Fruit fly (Drosophila melanogaster) whole organism, embryonic: ENCODE results near the gene CG32767.

Source experiments
- CG10431 ChIP-seq: fragments of 200-800 bp; sonication (Bioruptor generic); optimal IDR thresholded peaks from 3 replicates; lab custom pipeline; 2018; ENCODE audit warnings: missing biosample characterization, mild to moderate bottlenecking, missing genetic modification characterization
- CG10959 ChIP-seq: fragments of 200-800 bp; sonication (Bioruptor generic); IDR thresholded peaks from 2 replicates; pipeline ENCODE4 v1.3.6; 2022; ENCODE audit warnings: missing biosample characterization, missing genetic modification characterization
- CG11085 ChIP-seq: fragments of 200-800 bp; sonication (Bioruptor generic); IDR thresholded peaks from 2 replicates; pipeline ENCODE4 v1.3.6; 2022; ENCODE audit warnings: missing biosample characterization, missing genetic modification characterization
- CG11560 ChIP-seq: fragments of 200-800 bp; sonication (Bioruptor generic); IDR thresholded peaks from 3 replicates; pipeline ENCODE4 v1.3.6; 2022; ENCODE audit warnings: missing biosample characterization, missing genetic modification characterization
- CG12219 ChIP-seq: fragments of 200-800 bp; sonication (Bioruptor generic); optimal IDR thresholded peaks from 3 replicates; lab custom pipeline; 2018; ENCODE audit warnings: missing biosample characterization, mild to moderate bottlenecking, missing genetic modification characterization
- CG12769 ChIP-seq: fragments of 200-800 bp; sonication (Bioruptor generic); optimal IDR thresholded peaks from 2 replicates; lab custom pipeline; 2019; ENCODE audit warnings: missing biosample characterization, mild to moderate bottlenecking, missing genetic modification characterization, moderate library complexity
- CG12942 ChIP-seq: fragments of 200-800 bp; sonication (Bioruptor generic); optimal IDR thresholded peaks from 3 replicates; lab custom pipeline; 2016; ENCODE audit warnings: missing biosample characterization, missing genetic modification characterization
- CG13624 ChIP-seq: fragments of 200-800 bp; sonication (Bioruptor generic); optimal IDR thresholded peaks from 2 replicates; lab custom pipeline; 2016; ENCODE audit warnings: missing biosample characterization, missing genetic modification characterization
- CG14710 ChIP-seq: fragments of 200-800 bp; sonication (Bioruptor generic); optimal IDR thresholded peaks from 3 replicates; lab custom pipeline; 2019; ENCODE audit warnings: missing biosample characterization, mild to moderate bottlenecking, missing genetic modification characterization, moderate library complexity
- CG17359 ChIP-seq: fragments of 200-800 bp; sonication (Bioruptor generic); optimal IDR thresholded peaks from 3 replicates; lab custom pipeline; 2018; ENCODE audit warnings: missing biosample characterization, mild to moderate bottlenecking, missing genetic modification characterization, moderate library complexity
- CG17361 ChIP-seq: fragments of 200-800 bp; sonication (Bioruptor generic); IDR thresholded peaks from 3 replicates; pipeline ENCODE4 v1.3.6; 2022; ENCODE audit warnings: missing biosample characterization, missing genetic modification characterization
- CG18011 ChIP-seq: fragments of 200-800 bp; sonication (Bioruptor generic); optimal IDR thresholded peaks from 2 replicates; lab custom pipeline; 2017; ENCODE audit warnings: missing biosample characterization, missing genetic modification characterization, mild to moderate bottlenecking, moderate library complexity, missing genotype
- CG31365 ChIP-seq: fragments of 200-800 bp; sonication (Bioruptor generic); optimal IDR thresholded peaks from 2 replicates; lab custom pipeline; 2018; ENCODE audit warnings: missing biosample characterization, mild to moderate bottlenecking, missing genetic modification characterization
- CG31441 ChIP-seq: fragments of 200-800 bp; sonication (Bioruptor generic); IDR thresholded peaks from 2 replicates; pipeline ENCODE4 v1.3.6; 2022; ENCODE audit warnings: missing biosample characterization, missing genetic modification characterization
- CG32532 ChIP-seq: fragments of 200-800 bp; sonication (Bioruptor generic); IDR thresholded peaks from 2 replicates; pipeline ENCODE4 v1.3.6; 2022; ENCODE audit warnings: missing biosample characterization, missing genetic modification characterization
- CG3726 ChIP-seq: fragments of 200-800 bp; sonication (Bioruptor generic); IDR thresholded peaks from 3 replicates; pipeline ENCODE4, ENCODE4 v1.3.6; 2022; ENCODE audit warnings: missing biosample characterization, missing genetic modification characterization
- CG3995 ChIP-seq: fragments of 200-800 bp; sonication (Bioruptor generic); optimal IDR thresholded peaks from 3 replicates; lab custom pipeline; 2016; ENCODE audit warnings: missing biosample characterization, missing genetic modification characterization
- CG6854 ChIP-seq: fragments of 200-800 bp; sonication (Bioruptor generic); optimal IDR thresholded peaks from 3 replicates; lab custom pipeline; 2017; ENCODE audit warnings: missing biosample characterization, mild to moderate bottlenecking, missing genetic modification characterization
- CG7745 ChIP-seq: fragments of 200-800 bp; sonication (Bioruptor generic); optimal IDR thresholded peaks from 2 replicates; lab custom pipeline; 2018; ENCODE audit warnings: missing biosample characterization, mild to moderate bottlenecking, missing genetic modification characterization, moderate library complexity
- CG7963 ChIP-seq: fragments of 200-800 bp; sonication (Bioruptor generic); IDR thresholded peaks from 3 replicates; pipeline ENCODE4 v1.3.6; 2022; ENCODE audit warnings: missing biosample characterization, missing genetic modification characterization; ENCODE audit not compliant: partially characterized antibody
- Dip2 ChIP-seq: fragments of 200-800 bp; sonication (Bioruptor generic); IDR thresholded peaks from 2 replicates; pipeline ENCODE4 v1.3.6; 2022; ENCODE audit warnings: missing biosample characterization, missing genetic modification characterization
- H15 ChIP-seq: fragments of 200-800 bp; sonication (Bioruptor generic); IDR thresholded peaks from 3 replicates; pipeline ENCODE4 v1.3.6; 2022; ENCODE audit warnings: missing biosample characterization, missing genetic modification characterization
- Hr3 ChIP-seq: fragments of 200-800 bp; sonication (Bioruptor generic); optimal IDR thresholded peaks from 3 replicates; lab custom pipeline; 2016; ENCODE audit warnings: missing biosample characterization, missing genetic modification characterization
- Jarid2 ChIP-seq: fragments of 200-800 bp; sonication (Bioruptor generic); optimal IDR thresholded peaks from 3 replicates; lab custom pipeline; 2017; ENCODE audit warnings: mild to moderate bottlenecking, missing biosample characterization, missing genetic modification reagents, missing genetic modification characterization
- Lhr ChIP-seq: fragments of 200-800 bp; sonication (Bioruptor generic); optimal IDR thresholded peaks from 3 replicates; lab custom pipeline; 2017; ENCODE audit warnings: mild to moderate bottlenecking, missing biosample characterization, missing genetic modification reagents, missing genetic modification characterization
- Med ChIP-seq: fragments of 200-800 bp; sonication (Bioruptor generic); peaks from one replicate; lab custom pipeline; 2016; ENCODE audit warnings: missing biosample characterization, missing genetic modification characterization, mild to moderate bottlenecking, inconsistent platforms, moderate library complexity
- NfI ChIP-seq: fragments of 200-800 bp; sonication (Bioruptor generic); optimal IDR thresholded peaks from 3 replicates; lab custom pipeline; 2018; ENCODE audit warnings: missing biosample characterization, mild to moderate bottlenecking, missing genetic modification characterization, moderate library complexity
- Rfx ChIP-seq: fragments of 200-800 bp; sonication (Bioruptor generic); IDR thresholded peaks from 2 replicates; pipeline ENCODE4 v1.3.6; 2022; ENCODE audit warnings: missing biosample characterization, missing genetic modification characterization
- Trl ChIP-seq, 3 experiments: fragments of >200 bp in 2 of 3; fragments of 200-800 bp in 1 of 3; sonication (Bioruptor generic) in 1 of 3; optimal IDR thresholded peaks; 2 replicates in 1 of 3; 3 replicates in 2 of 3; lab custom pipeline; 2016 to 2017; ENCODE audit warnings: missing biosample characterization in 1 of 3, missing genetic modification characterization in 1 of 3
- Usf ChIP-seq: fragments of 200-800 bp; sonication (Bioruptor generic); optimal IDR thresholded peaks from 2 replicates; lab custom pipeline; 2017; ENCODE audit warnings: missing genotype, missing biosample characterization, missing genetic modification characterization
- ara ChIP-seq: fragments of 200-800 bp; sonication (Bioruptor generic); IDR thresholded peaks from 2 replicates; pipeline ENCODE4 v1.3.6; 2022; ENCODE audit warnings: missing biosample characterization, missing genetic modification characterization
- ato ChIP-seq: fragments of 200-800 bp; sonication (Bioruptor generic); IDR thresholded peaks from 2 replicates; pipeline ENCODE4 v1.3.6; 2022; ENCODE audit warnings: missing biosample characterization, missing genetic modification characterization; ENCODE audit not compliant: partially characterized antibody
- bsh ChIP-seq, 2 experiments: fragments of 200-800 bp; sonication (Bioruptor generic); optimal IDR thresholded peaks; 2 replicates each; lab custom pipeline; 2017 to 2018; ENCODE audit warnings: mild to moderate bottlenecking in 2 of 2, missing biosample characterization in 2 of 2, missing genetic modification characterization in 2 of 2, moderate library complexity in 1 of 2
- chn ChIP-seq: fragments of 200-800 bp; sonication (Bioruptor generic); optimal IDR thresholded peaks from 2 replicates; lab custom pipeline; 2016; ENCODE audit warnings: missing biosample characterization, missing genetic modification characterization
- corto ChIP-seq: fragments of 200-800 bp; sonication (Bioruptor generic); optimal IDR thresholded peaks from 2 replicates; lab custom pipeline; 2016; ENCODE audit warnings: missing biosample characterization, mild to moderate bottlenecking, missing genetic modification characterization, moderate library complexity
- ftz-f1 ChIP-seq: fragments of 200-800 bp; sonication (Bioruptor generic); optimal IDR thresholded peaks from 2 replicates; lab custom pipeline; 2016; ENCODE audit warnings: missing biosample characterization, missing genetic modification characterization
- gcm2 ChIP-seq: fragments of 200-800 bp; sonication (Bioruptor generic); optimal IDR thresholded peaks from 2 replicates; lab custom pipeline; 2016; ENCODE audit warnings: missing biosample characterization, missing genetic modification characterization
- grn ChIP-seq: fragments of 200-800 bp; sonication (Bioruptor generic); optimal IDR thresholded peaks from 3 replicates; lab custom pipeline; 2017; ENCODE audit warnings: missing biosample characterization, missing genetic modification characterization
- ham ChIP-seq: fragments of 200-800 bp; sonication (Bioruptor generic); IDR thresholded peaks from 2 replicates; pipeline ENCODE4 v1.3.6; 2022; ENCODE audit warnings: missing biosample characterization, missing genetic modification characterization
- her ChIP-seq: fragments of 200-800 bp; sonication (Bioruptor generic); optimal IDR thresholded peaks from 2 replicates; lab custom pipeline; 2016; ENCODE audit warnings: missing biosample characterization, missing genetic modification characterization
- hth ChIP-seq: fragments of >200 bp; optimal IDR thresholded peaks from 2 replicates; lab custom pipeline; 2017; ENCODE audit warnings: inconsistent platforms
- jing ChIP-seq: fragments of 200-800 bp; sonication (Bioruptor generic); optimal IDR thresholded peaks from 2 replicates; lab custom pipeline; 2018; ENCODE audit warnings: missing biosample characterization, mild to moderate bottlenecking, missing genetic modification characterization
- kah ChIP-seq: fragments of 200-800 bp; sonication (Bioruptor generic); optimal IDR thresholded peaks from 2 replicates; lab custom pipeline; 2018; ENCODE audit warnings: missing biosample characterization, mild to moderate bottlenecking, missing genetic modification characterization
- pfk ChIP-seq: fragments of 200-800 bp; sonication (Bioruptor generic); optimal IDR thresholded peaks from 2 replicates; lab custom pipeline; 2018; ENCODE audit warnings: missing biosample characterization, mild to moderate bottlenecking, missing genetic modification characterization, moderate library complexity
- phol ChIP-seq: fragments of 200-800 bp; sonication (Bioruptor generic); optimal IDR thresholded peaks from 3 replicates; lab custom pipeline; 2018; ENCODE audit warnings: missing biosample characterization, mild to moderate bottlenecking, missing genetic modification characterization, moderate library complexity
- pita ChIP-seq: fragments of 200-800 bp; sonication (Bioruptor generic); optimal IDR thresholded peaks from 2 replicates; lab custom pipeline; 2017; ENCODE audit warnings: missing biosample characterization, mild to moderate bottlenecking, missing genetic modification characterization
- sd ChIP-seq: fragments of 200-800 bp; sonication (Bioruptor generic); optimal IDR thresholded peaks from 3 replicates; lab custom pipeline; 2018; ENCODE audit warnings: missing biosample characterization, mild to moderate bottlenecking, missing genetic modification characterization, moderate library complexity
- sob ChIP-seq: fragments of 200-800 bp; sonication (Bioruptor generic); IDR thresholded peaks from 2 replicates; pipeline ENCODE4 v1.3.6; 2022; ENCODE audit warnings: missing biosample characterization, missing genetic modification characterization
- sqz ChIP-seq: fragments of 200-800 bp; sonication (Bioruptor generic); optimal IDR thresholded peaks from 3 replicates; lab custom pipeline; 2018; ENCODE audit warnings: missing biosample characterization, mild to moderate bottlenecking, missing genetic modification characterization
- stc ChIP-seq: fragments of 200-800 bp; sonication (Bioruptor generic); IDR thresholded peaks from 2 replicates; pipeline ENCODE4 v1.3.6; 2022; ENCODE audit warnings: missing biosample characterization, missing genetic modification characterization

Gene CG32767

DNA sequence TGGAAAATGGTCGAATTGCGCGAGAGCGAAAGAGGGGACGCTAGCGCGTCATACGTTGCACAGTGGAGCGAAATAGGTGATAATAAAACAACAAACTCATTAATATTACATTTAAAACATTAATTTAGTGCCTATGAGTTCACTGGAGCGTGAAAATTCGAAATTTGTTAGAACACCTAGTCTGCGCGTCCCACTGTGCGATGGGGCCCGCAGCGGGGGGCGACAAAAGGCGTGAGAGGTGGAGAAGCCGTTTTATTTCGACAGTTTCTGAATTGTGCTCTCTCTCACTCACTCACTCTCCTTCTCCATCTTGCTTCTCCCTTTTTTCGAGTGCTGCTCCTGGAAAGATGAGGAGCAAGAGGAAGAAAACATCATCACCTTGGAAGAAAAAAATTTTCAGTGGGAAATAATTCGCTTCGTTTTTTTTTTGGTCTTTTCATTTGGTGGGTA is 896 bp downstream of the CG32767 start (continued):
- TF ChIP-seq CG10959 (GFP tag; lab: Robert Waterston, UW) (peak; percentile 94), kah (GFP tag; lab: Kevin White, UChicago) (peak; percentile 76), CG6854 (GFP tag; lab: Kevin White, UChicago) (peak; percentile 93), ara (peak; percentile 96), CG7963 (no peak), CG18011 (GFP tag; lab: Kevin White, UChicago) (peak; percentile 81), CG7745 (peak; percentile 28), CG13624 (GFP tag; lab: Kevin White, UChicago) (peak; percentile 96), pita (GFP tag; lab: Kevin White, UChicago) (no peak), CG12219 (GFP tag; lab: Kevin White, UChicago) (peak; percentile 93), Rfx (GFP tag; lab: Robert Waterston, UW) (peak; percentile 98), Trl (optimal IDR thresholded peaks at IDR 0.05; lab: Kevin White, UChicago) (peak in 1 of 2 experiments; percentile 15), Trl (GFP tag; optimal IDR thresholded peaks at IDR 0.05; lab: Kevin White, UChicago) (peak; percentile 96), sqz (GFP tag; lab: Kevin White, UChicago) (peak; percentile 61), phol (tag; lab: Kevin White, UChicago) (peak; percentile 90), CG17361 (peak; percentile 91), ftz-f1 (GFP tag; lab: Kevin White, UChicago) (peak; percentile 79), ato (GFP tag; lab: Robert Waterston, UW) (0 out of 2 replicates have a peak, but pooled peaks have one; percentile 18), CG11560 (tag; lab: Robert Waterston, UW) (peak; percentile 87), H15 (GFP tag; lab: Robert Waterston, UW) (peak; percentile 96), hth (lab: Kevin White, UChicago) (no peak), CG10431 (GFP tag; lab: Kevin White, UChicago) (peak; percentile 75), Usf (GFP tag; lab: Kevin White, UChicago) (peak; percentile 89), CG3726 (GFP tag; lab: Robert Waterston, UW) (peak; percentile 96; the same call in 1 of the 3 replicates), CG14710 (tag; lab: Kevin White, UChicago) (peak; percentile 83), CG11085 (GFP tag; lab: Robert Waterston, UW) (peak; percentile 91), CG17359 (tag; lab: Kevin White, UChicago) (peak; percentile 93), bsh (GFP tag; optimal IDR thresholded peaks at IDR 0.05; lab: Kevin White, UChicago) (peak; percentile 88 to 91), sob (GFP tag; lab: Robert Waterston, UW) (peak; percentile 97), Dip2 (GFP tag; lab: Robert Waterston, UW) (no peak), NfI (GFP tag; lab: Kevin White, UChicago) (peak; percentile 93), Jarid2 (GFP tag; lab: Kevin White, UChicago) (peak; percentile 72), Hr3 (peak; percentile 90), Med (GFP tag; lab: Kevin White, UChicago) (peak; percentile 99), pfk (GFP tag; lab: Kevin White, UChicago) (peak; percentile 26), CG12942 (GFP tag; lab: Kevin White, UChicago) (peak; percentile 88), stc (GFP tag; lab: Robert Waterston, UW) (peak; percentile 97), grn (GFP tag; lab: Kevin White, UChicago) (peak; percentile 73), corto (GFP tag; lab: Kevin White, UChicago) (peak; percentile 71), CG31365 (tag; lab: Kevin White, UChicago) (peak; percentile 83), her (GFP tag; lab: Kevin White, UChicago) (peak; percentile 87), CG31441 (GFP tag; lab: Robert Waterston, UW) (peak; percentile 90), CG3995 (GFP tag; lab: Kevin White, UChicago) (peak; percentile 59), ham (GFP tag; lab: Robert Waterston, UW) (peak; percentile 92), CG32532 (GFP tag; lab: Robert Waterston, UW) (peak; percentile 98), Lhr (GFP tag; lab: Kevin White, UChicago) (peak; percentile 82), chn (peak; percentile 97), jing (GFP tag; lab: Kevin White, UChicago) (peak; percentile 88), CG12769 (peak; percentile 98), sd (tag; lab: Kevin White, UChicago) (peak; percentile 74), gcm2 (GFP tag; lab: Kevin White, UChicago) (peak; percentile 95)
